Worm (Caenorhabditis elegans) whole organism, young adult: ENCODE results near the gene T02C12.5.

ENCODE experiments used
- B0261.1 ChIP-seq: sonication (generic microtip); optimal IDR thresholded peaks from 2 replicates; lab custom pipeline; 2016; ENCODE audit warnings: mild to moderate bottlenecking, missing genetic modification characterization, moderate library complexity, missing compliant biosample characterization
- B0336.3 ChIP-seq: fragments of 200-800 bp; sonication (Bioruptor generic); IDR thresholded peaks from 2 replicates; pipeline ENCODE4 v1.3.6; 2022; ENCODE audit warnings: missing genetic modification characterization, missing compliant biosample characterization
- C17E4.6 ChIP-seq: fragments of 200-800 bp; sonication (Bioruptor generic); IDR thresholded peaks from 2 replicates; pipeline ENCODE4 v1.3.6; 2022; ENCODE audit warnings: missing genetic modification reagents, missing genetic modification characterization, missing compliant biosample characterization
- D2030.7 ChIP-seq: fragments of 200-800 bp; sonication (Bioruptor generic); IDR thresholded peaks from 2 replicates; pipeline ENCODE4 v1.3.6; 2022; ENCODE audit warnings: missing genetic modification reagents, missing genetic modification characterization, missing compliant biosample characterization
- F23B12.7 ChIP-seq: sonication (generic microtip); optimal IDR thresholded peaks from 2 replicates; lab custom pipeline; 2017; ENCODE audit warnings: missing genetic modification characterization, mild to moderate bottlenecking, missing compliant biosample characterization, antibody characterized with exemption, moderate library complexity; ENCODE audit not compliant: insufficient read depth
- F37B4.10 ChIP-seq: fragments of 200-800 bp; sonication (Bioruptor generic); IDR thresholded peaks from 2 replicates; pipeline ENCODE4 v1.3.6; 2022; ENCODE audit warnings: missing genetic modification characterization, missing compliant biosample characterization
- F39B2.1 ChIP-seq: fragments of 200-800 bp; sonication (Bioruptor generic); IDR thresholded peaks from 2 replicates; pipeline ENCODE4 v1.3.6; 2022; ENCODE audit warnings: missing genetic modification reagents, missing genetic modification characterization, missing compliant biosample characterization
- F55B11.4 ChIP-seq: sonication (generic microtip); optimal IDR thresholded peaks from 2 replicates; lab custom pipeline; 2016; ENCODE audit warnings: missing compliant biosample characterization, missing genetic modification characterization, borderline replicate concordance; ENCODE audit not compliant: insufficient read depth
- K12H6.12 ChIP-seq: fragments of 200-800 bp; sonication (Bioruptor generic); optimal IDR thresholded peaks from 2 replicates; lab custom pipeline; 2018; ENCODE audit warnings: mild to moderate bottlenecking, missing genetic modification characterization, missing compliant biosample characterization
- T07F8.4 ChIP-seq: sonication (generic microtip); optimal IDR thresholded peaks from 2 replicates; lab custom pipeline; 2016; ENCODE audit warnings: mild to moderate bottlenecking, missing genetic modification characterization, moderate library complexity, missing compliant biosample characterization
- Y67H2A.10 ChIP-seq: fragments of 200-800 bp; sonication (Bioruptor generic); conservative IDR thresholded peaks from 2 replicates; pipeline ENCODE4 v1.3.6; 2022; ENCODE audit warnings: missing genetic modification reagents, missing genetic modification characterization, missing compliant biosample characterization
- Y95B8A.8 ChIP-seq: fragments of 200-800 bp; sonication (Bioruptor generic); IDR thresholded peaks from 2 replicates; pipeline ENCODE4 v1.3.6; 2022; ENCODE audit warnings: missing genetic modification reagents, missing genetic modification characterization, missing compliant biosample characterization
- akir-1 ChIP-seq: fragments of 200-800 bp; sonication (Bioruptor generic); optimal IDR thresholded peaks from 2 replicates; lab custom pipeline; 2018; ENCODE audit warnings: mild to moderate bottlenecking, missing genetic modification characterization, moderate library complexity, missing compliant biosample characterization
- ama-1 ChIP-seq, 3 experiments: fragments of 150-350 bp in 1 of 3; sonication (generic microtip) in 2 of 3; optimal IDR thresholded peaks; 2 replicates each; lab custom pipeline; 2014 to 2018; ENCODE audit warnings: missing biosample characterization in 2 of 3, missing genetic modification characterization in 2 of 3, missing genetic modification reagents in 2 of 3
- attf-5 ChIP-seq: fragments of 200-800 bp; sonication (Bioruptor generic); optimal IDR thresholded peaks from 2 replicates; lab custom pipeline; 2018; ENCODE audit warnings: mild to moderate bottlenecking, missing genetic modification characterization, missing compliant biosample characterization
- cebp-1 ChIP-seq, 2 experiments: fragments of 200-800 bp in 1 of 2; sonication (Bioruptor generic) in 1 of 2; sonication (generic microtip) in 1 of 2; IDR thresholded peaks in 1 of 2; optimal IDR thresholded peaks in 1 of 2; 2 replicates each; pipeline versions ENCODE4 v1.3.6 to Lab custom; 2017 to 2022; ENCODE audit warnings: missing compliant biosample characterization in 2 of 2, missing genetic modification characterization in 2 of 2, mild to moderate bottlenecking in 1 of 2, missing genetic modification reagents in 1 of 2, moderate library complexity in 1 of 2
- cebp-2 ChIP-seq: fragments of 200-800 bp; sonication (Bioruptor generic); IDR thresholded peaks from 2 replicates; pipeline ENCODE4 v1.3.6; 2022; ENCODE audit warnings: missing genetic modification characterization, missing compliant biosample characterization
- ceh-27 ChIP-seq: fragments of 200-800 bp; sonication (Bioruptor generic); optimal IDR thresholded peaks from 2 replicates; lab custom pipeline; 2018; ENCODE audit warnings: mild to moderate bottlenecking, missing genetic modification characterization, moderate library complexity, missing compliant biosample characterization
- ceh-40 ChIP-seq: fragments of 200-800 bp; sonication (Bioruptor generic); IDR thresholded peaks from 2 replicates; pipeline ENCODE4 v1.3.6; 2022; ENCODE audit warnings: missing genetic modification characterization, missing compliant biosample characterization
- ceh-91 ChIP-seq: fragments of 200-800 bp; sonication (Bioruptor generic); IDR thresholded peaks from 2 replicates; pipeline ENCODE4 v1.3.6; 2022; ENCODE audit warnings: missing genetic modification reagents, missing genetic modification characterization, missing compliant biosample characterization
- die-1 ChIP-seq: sonication (generic microtip); optimal IDR thresholded peaks from 2 replicates; lab custom pipeline; 2016; ENCODE audit warnings: missing genotype, mild to moderate bottlenecking, missing genetic modification characterization, missing compliant biosample characterization
- egl-44 ChIP-seq: fragments of 200-800 bp; sonication (Bioruptor generic); IDR thresholded peaks from 2 replicates; pipeline ENCODE4 v1.3.6; 2022; ENCODE audit warnings: missing genetic modification reagents, missing genetic modification characterization, missing compliant biosample characterization
- ekl-4 ChIP-seq: fragments of 200-800 bp; sonication (Bioruptor generic); IDR thresholded peaks from 2 replicates; pipeline ENCODE4 v1.3.6; 2022; ENCODE audit warnings: missing genetic modification reagents, missing genetic modification characterization, missing compliant biosample characterization
- hsf-1 ChIP-seq: fragments of 200-800 bp; sonication (Bioruptor generic); IDR thresholded peaks from 2 replicates; pipeline ENCODE4 v1.3.6; 2022; ENCODE audit warnings: missing genetic modification reagents, missing genetic modification characterization, missing compliant biosample characterization
- let-607 ChIP-seq, 2 experiments: fragments of 200-800 bp in 1 of 2; sonication (Bioruptor generic) in 1 of 2; sonication (generic microtip) in 1 of 2; optimal IDR thresholded peaks; 2 replicates each; lab custom pipeline; 2016 to 2018; ENCODE audit warnings: mild to moderate bottlenecking in 2 of 2, missing compliant biosample characterization in 2 of 2, missing genetic modification characterization in 2 of 2, moderate library complexity in 2 of 2, missing genotype in 1 of 2
- lin-35 ChIP-seq, 3 experiments: fragments of 150-350 bp in 2 of 3; sonication (generic microtip) in 1 of 3; optimal IDR thresholded peaks; 2 replicates each; lab custom pipeline; 2014 to 2018; ENCODE audit warnings: missing biosample characterization in 3 of 3, missing genetic modification characterization in 3 of 3, missing genetic modification reagents in 3 of 3
- lin-54 ChIP-seq: fragments of 200-800 bp; sonication (Bioruptor generic); optimal IDR thresholded peaks from 2 replicates; lab custom pipeline; 2018; ENCODE audit warnings: mild to moderate bottlenecking, missing genetic modification characterization, missing compliant biosample characterization
- lir-1 ChIP-seq: fragments of 200-800 bp; sonication (Bioruptor generic); conservative IDR thresholded peaks from 2 replicates; pipeline ENCODE4 v1.3.6; 2022; ENCODE audit warnings: missing genetic modification reagents, missing genetic modification characterization, missing compliant biosample characterization
- madf-3 ChIP-seq: fragments of 200-800 bp; sonication (Bioruptor generic); IDR thresholded peaks from 2 replicates; pipeline ENCODE4 v1.3.6; 2022; ENCODE audit warnings: missing genetic modification reagents, missing genetic modification characterization, missing compliant biosample characterization
- madf-8 ChIP-seq: fragments of 200-800 bp; sonication (Bioruptor generic); conservative IDR thresholded peaks from 2 replicates; pipeline ENCODE4 v1.3.6; 2022; ENCODE audit warnings: missing genetic modification reagents, missing genetic modification characterization, missing compliant biosample characterization
- mcd-1 ChIP-seq: fragments of 200-800 bp; sonication (Bioruptor generic); IDR thresholded peaks from 2 replicates; pipeline ENCODE4 v1.3.6; 2022; ENCODE audit warnings: missing genetic modification reagents, missing genetic modification characterization, missing compliant biosample characterization
- nhr-179 ChIP-seq: sonication (generic microtip); optimal IDR thresholded peaks from 2 replicates; lab custom pipeline; 2016; ENCODE audit warnings: mild to moderate bottlenecking, missing genetic modification characterization, missing compliant biosample characterization
- nhr-80 ChIP-seq: sonication (generic microtip); optimal IDR thresholded peaks from 2 replicates; lab custom pipeline; 2016; ENCODE audit warnings: missing genetic modification characterization, missing compliant biosample characterization
- pbrm-1 ChIP-seq: fragments of 200-800 bp; sonication (Bioruptor generic); IDR thresholded peaks from 2 replicates; pipeline ENCODE4 v1.3.6; 2022; ENCODE audit warnings: missing genetic modification reagents, missing genetic modification characterization, missing compliant biosample characterization
- rec-8 ChIP-seq, 2 experiments: sonication (generic microtip); optimal IDR thresholded peaks; 2 replicates each; lab custom pipeline; 2016; ENCODE audit warnings: mild to moderate bottlenecking in 2 of 2, missing genetic modification characterization in 2 of 2, missing genetic modification reagents in 2 of 2, missing genotype in 2 of 2, missing biosample characterization in 1 of 2, missing compliant biosample characterization in 1 of 2, moderate library complexity in 1 of 2
- rpc-1 ChIP-seq, 2 experiments: fragments of 150-350 bp in 1 of 2; sonication (generic microtip) in 1 of 2; optimal IDR thresholded peaks; 2 replicates each; lab custom pipeline; 2014 to 2018; ENCODE audit warnings: missing biosample characterization in 1 of 2, missing genetic modification characterization in 1 of 2, missing genetic modification reagents in 1 of 2, missing genotype in 1 of 2
- snpc-3.4 ChIP-seq: sonication (generic microtip); optimal IDR thresholded peaks from 2 replicates; lab custom pipeline; 2017; ENCODE audit warnings: missing genetic modification characterization, mild to moderate bottlenecking, missing compliant biosample characterization, antibody characterized with exemption, moderate library complexity, missing genotype, missing genetic modification reagents
- somi-1 ChIP-seq: fragments of 200-800 bp; sonication (Bioruptor generic); optimal IDR thresholded peaks from 2 replicates; lab custom pipeline; 2018; ENCODE audit warnings: mild to moderate bottlenecking, missing genetic modification characterization, missing compliant biosample characterization
- tbp1 ChIP-seq: fragments of 200-800 bp; sonication (Bioruptor generic); optimal IDR thresholded peaks from 2 replicates; lab custom pipeline; 2018; ENCODE audit warnings: mild to moderate bottlenecking, missing genetic modification characterization, missing compliant biosample characterization
- tlf-1 ChIP-seq: fragments of 200-800 bp; sonication (Bioruptor generic); optimal IDR thresholded peaks from 2 replicates; lab custom pipeline; 2018; ENCODE audit warnings: mild to moderate bottlenecking, missing genetic modification characterization, missing compliant biosample characterization
- unc-130 ChIP-seq: sonication (generic microtip); optimal IDR thresholded peaks from 2 replicates; lab custom pipeline; 2016; ENCODE audit warnings: missing genetic modification reagents, missing genetic modification characterization, missing compliant biosample characterization
- ztf-22 ChIP-seq: fragments of 200-800 bp; sonication (Bioruptor generic); optimal IDR thresholded peaks from 2 replicates; lab custom pipeline; 2018; ENCODE audit warnings: mild to moderate bottlenecking, missing genetic modification characterization, moderate library complexity, missing compliant biosample characterization
- ztf-3 ChIP-seq: fragments of 200-800 bp; sonication (Bioruptor generic); optimal IDR thresholded peaks from 2 replicates; lab custom pipeline; 2018; ENCODE audit warnings: mild to moderate bottlenecking, missing genetic modification characterization, missing compliant biosample characterization

The T02C12.5 gene

ce11 chrIII:4017527-4017926, 10.4 kb downstream of the T02C12.5 start, which contains the start of gene tbb-2:
tbb-2 (minus strand) TSS chrIII:4017627.
- TF ChIP-seq F55B11.4 (tag; lab: Kevin White, UChicago) = no peak
- 0 out of 2 replicates have a peak, but pooled peaks have one; percentile 14 for TF ChIP-seq madf-3

ce11 chrIII:4015382-4015986, 12.5 kb downstream of the T02C12.5 start:
- TF ChIP-seq Y67H2A.10 (GFP tag; lab: Robert Waterston, UW) (no peak), F23B12.7 (tag; lab: Kevin White, UChicago) (peak; percentile 40), ztf-22 (GFP tag; lab: Kevin White, UChicago) (no peak), lir-1 (no peak), tlf-1 (GFP tag; lab: Kevin White, UChicago) (peak; percentile 77), C17E4.6 (GFP tag; lab: Robert Waterston, UW) (peak; percentile 72; the same call in 1 of the 2 replicates), ztf-3 (GFP tag; lab: Kevin White, UChicago) (no peak), hsf-1 (GFP tag; lab: Robert Waterston, UW) (peak; percentile 86), ekl-4 (GFP tag; lab: Robert Waterston, UW) (peak; percentile 84), cebp-2 (GFP tag; lab: Robert Waterston, UW) (0 out of 2 replicates have a peak, but pooled peaks have one; percentile 58), snpc-3.4 (peak; percentile 42), ceh-91 (GFP tag; lab: Robert Waterston, UW) (peak; percentile 18; the same call in 1 of the 2 replicates), tbp1 (peak; percentile 44), rec-8 (tag; optimal IDR thresholded peaks at IDR 0.05; lab: Kevin White, UChicago) (no peak), lin-54 (GFP tag; lab: Kevin White, UChicago) (peak; percentile 66), akir-1 (GFP tag; lab: Kevin White, UChicago) (no peak), ceh-27 (GFP tag; lab: Kevin White, UChicago) (peak; percentile 19), egl-44 (GFP tag; lab: Robert Waterston, UW) (peak; percentile 63), let-607 (tag; optimal IDR thresholded peaks at IDR 0.05; lab: Kevin White, UChicago) (peak in 1 of 2 experiments; percentile 9), pbrm-1 (peak; percentile 63), B0336.3 (GFP tag; lab: Robert Waterston, UW) (peak; percentile 93), F37B4.10 (GFP tag; lab: Robert Waterston, UW) (0 out of 2 replicates have a peak, but pooled peaks have one; percentile 64), ceh-40 (no peak), nhr-179 (no peak), rpc-1 (optimal IDR thresholded peaks at IDR 0.05; lab: Kevin White, UChicago) (no peak), rpc-1 (tag; optimal IDR thresholded peaks at IDR 0.05; lab: Kevin White, UChicago) (peak; percentile 2), attf-5 (GFP tag; lab: Kevin White, UChicago) (peak; percentile 3), die-1 (tag; lab: Kevin White, UChicago) (peak; percentile 73), somi-1 (peak; percentile 27), unc-130 (GFP tag; lab: Kevin White, UChicago) (peak; percentile 92), D2030.7 (peak; percentile 62), F39B2.1 (GFP tag; lab: Robert Waterston, UW) (no peak), B0261.1 (tag; lab: Kevin White, UChicago) (no peak), nhr-80 (tag; lab: Kevin White, UChicago) (no peak), mcd-1 (GFP tag; lab: Robert Waterston, UW) (0 out of 2 replicates have a peak, but pooled peaks have one; percentile 9), madf-8 (peak; percentile 59), T07F8.4 (tag; lab: Kevin White, UChicago) (no peak), lin-35 (GFP tag; optimal IDR thresholded peaks at IDR 0.05; lab: Kevin White, UChicago) (peak in 2 of 3 experiments; percentile 43 to 65), Y95B8A.8 (peak; percentile 86), ama-1 (optimal IDR thresholded peaks at IDR 0.05; lab: Kevin White, UChicago) (no peak), ama-1 (GFP tag; optimal IDR thresholded peaks at IDR 0.05; lab: Kevin White, UChicago) (peak in 1 of 2 experiments; percentile 88), K12H6.12 (peak; percentile 25), cebp-1 (GFP tag; IDR thresholded peaks at IDR 0.05; lab: Robert Waterston, UW) (no peak), cebp-1 (tag; optimal IDR thresholded peaks at IDR 0.05; lab: Kevin White, UChicago) (peak; percentile 63)
